Worm (Caenorhabditis elegans) whole organism, mixed stage, embryonic: ENCODE data around the gene eng-1.

Source experiments
- bed-3 ChIP-seq: fragments of 200-800 bp; sonication (Bioruptor generic); optimal IDR thresholded peaks from 3 replicates; lab custom pipeline; 2018; ENCODE audit warnings: mild to moderate bottlenecking, missing genetic modification characterization, moderate library complexity, missing compliant biosample characterization
- ceh-43 ChIP-seq: fragments of 200-800 bp; sonication (Bioruptor generic); optimal IDR thresholded peaks from 2 replicates; lab custom pipeline; 2018; ENCODE audit warnings: mild to moderate bottlenecking, missing genetic modification characterization, moderate library complexity, missing compliant biosample characterization
- elt-3 ChIP-seq: fragments of 150-350 bp; optimal IDR thresholded peaks from 2 replicates; lab custom pipeline; 2014; ENCODE audit warnings: missing biosample characterization, missing genetic modification characterization
- lin-32 ChIP-seq: fragments of 200-800 bp; sonication (Bioruptor generic); optimal IDR thresholded peaks from 2 replicates; lab custom pipeline; 2018; ENCODE audit warnings: mild to moderate bottlenecking, missing genetic modification characterization, missing compliant biosample characterization
- lsy-2 ChIP-seq: fragments of 150-350 bp; optimal IDR thresholded peaks from 2 replicates; lab custom pipeline; 2014; ENCODE audit warnings: missing biosample characterization, missing genetic modification characterization
- mep-1 ChIP-seq: fragments of 150-350 bp; optimal IDR thresholded peaks from 2 replicates; lab custom pipeline; 2017; ENCODE audit warnings: missing biosample characterization, missing genetic modification reagents, missing genetic modification characterization, inconsistent platforms
- nhr-12 ChIP-seq: fragments of 150-350 bp; optimal IDR thresholded peaks from 2 replicates; lab custom pipeline; 2014; ENCODE audit warnings: missing biosample characterization, missing genetic modification characterization
- nhr-28 ChIP-seq: fragments of 150-350 bp; optimal IDR thresholded peaks from 2 replicates; lab custom pipeline; 2014; ENCODE audit warnings: missing biosample characterization, missing genetic modification characterization
- nhr-76 ChIP-seq: sonication (generic microtip); optimal IDR thresholded peaks from 2 replicates; lab custom pipeline; 2017; ENCODE audit warnings: missing biosample characterization, missing genetic modification characterization
- sptf-1 ChIP-seq: sonication (generic microtip); optimal IDR thresholded peaks from 2 replicates; lab custom pipeline; 2017; ENCODE audit warnings: mild to moderate bottlenecking, missing genetic modification characterization, moderate library complexity, missing compliant biosample characterization
- unc-120 ChIP-seq: sonication (generic microtip); optimal IDR thresholded peaks from 2 replicates; lab custom pipeline; 2017; ENCODE audit warnings: missing genetic modification characterization, missing compliant biosample characterization; ENCODE audit not compliant: poor library complexity, severe bottlenecking
- unc-39 ChIP-seq: fragments of 150-350 bp; optimal IDR thresholded peaks from 2 replicates; lab custom pipeline; 2014; ENCODE audit warnings: missing biosample characterization, missing genetic modification characterization
- unc-62 ChIP-seq: fragments of 150-350 bp; optimal IDR thresholded peaks from 2 replicates; lab custom pipeline; 2014; ENCODE audit warnings: missing biosample characterization, missing genetic modification reagents, missing genetic modification characterization

- TF ChIP-seq lsy-2 (tag; lab: Kevin White, UChicago), result no peak
- TF ChIP-seq elt-3 (tag; lab: Kevin White, UChicago), result no peak
- TF ChIP-seq nhr-28 (tag; lab: Kevin White, UChicago), result no peak
- no peak for TF ChIP-seq nhr-12 (tag; lab: Kevin White, UChicago)
- TF ChIP-seq mep-1 (tag; lab: Kevin White, UChicago), result no peak
- no peak for TF ChIP-seq unc-39 (tag; lab: Kevin White, UChicago)
- no peak for TF ChIP-seq ceh-43 (GFP tag; lab: Kevin White, UChicago)
- TF ChIP-seq bed-3 (GFP tag; lab: Kevin White, UChicago), result no peak
- no peak for TF ChIP-seq unc-120 (tag; lab: Kevin White, UChicago)
- TF ChIP-seq sptf-1 (tag; lab: Kevin White, UChicago), result no peak
- no peak for TF ChIP-seq unc-62 (GFP tag; lab: Kevin White, UChicago)
- TF ChIP-seq lin-32 (GFP tag; lab: Kevin White, UChicago), result no peak
- no peak for TF ChIP-seq nhr-76 (tag; lab: Kevin White, UChicago)
These were observed 29.2 kb upstream of the eng-1 start for ce11 chrIII:5897468-5897867.
